Fruit fly (Drosophila melanogaster) whole organism, adult: ENCODE results near the gene CG14005.

ENCODE experiments used
- CG11617 ChIP-seq: fragments of 200-800 bp; sonication (Bioruptor generic); optimal IDR thresholded peaks from 2 replicates; lab custom pipeline; 2017; ENCODE audit warnings: mild to moderate bottlenecking, missing biosample characterization, missing genetic modification reagents, missing genetic modification characterization
- CG12768 ChIP-seq: fragments of 200-800 bp; sonication (Bioruptor generic); optimal IDR thresholded peaks from 2 replicates; lab custom pipeline; 2017; ENCODE audit warnings: missing biosample characterization, missing genetic modification characterization, mild to moderate bottlenecking, moderate library complexity, missing genetic modification reagents
- CG14711 ChIP-seq: fragments of 200-800 bp; sonication (Bioruptor generic); optimal IDR thresholded peaks from 2 replicates; lab custom pipeline; 2018; ENCODE audit warnings: missing biosample characterization, mild to moderate bottlenecking, missing genetic modification characterization, moderate library complexity
- CG1620 ChIP-seq: fragments of 200-800 bp; sonication (Bioruptor generic); optimal IDR thresholded peaks from 2 replicates; lab custom pipeline; 2016; ENCODE audit warnings: missing biosample characterization, missing genetic modification characterization
- CG33017 ChIP-seq: fragments of 200-800 bp; sonication (Bioruptor generic); optimal IDR thresholded peaks from 2 replicates; lab custom pipeline; 2018; ENCODE audit warnings: missing biosample characterization, mild to moderate bottlenecking, missing genetic modification characterization, moderate library complexity
- CG5204 ChIP-seq: fragments of 200-800 bp; sonication (Bioruptor generic); optimal IDR thresholded peaks from 2 replicates; lab custom pipeline; 2016; ENCODE audit warnings: missing biosample characterization, missing genetic modification characterization
- CG7045 ChIP-seq: fragments of 200-800 bp; sonication (Bioruptor generic); optimal IDR thresholded peaks from 2 replicates; lab custom pipeline; 2017; ENCODE audit warnings: missing biosample characterization, mild to moderate bottlenecking, missing genetic modification characterization
- CG7101 ChIP-seq: fragments of 200-800 bp; sonication (Bioruptor generic); optimal IDR thresholded peaks from 2 replicates; lab custom pipeline; 2018; ENCODE audit warnings: missing biosample characterization, mild to moderate bottlenecking, missing genetic modification characterization, moderate library complexity
- Clk ChIP-seq: fragments of 200-800 bp; sonication (Bioruptor generic); optimal IDR thresholded peaks from 2 replicates; lab custom pipeline; 2017; ENCODE audit warnings: missing biosample characterization, missing genetic modification characterization
- Crg-1 ChIP-seq: fragments of 200-800 bp; sonication (Bioruptor generic); optimal IDR thresholded peaks from 2 replicates; lab custom pipeline; 2016; ENCODE audit warnings: missing biosample characterization, missing genetic modification characterization
- Hr96 ChIP-seq: fragments of 200-800 bp; sonication (Bioruptor generic); optimal IDR thresholded peaks from 2 replicates; lab custom pipeline; 2016; ENCODE audit warnings: missing biosample characterization, missing genetic modification characterization
- Mnt ChIP-seq: fragments of 200-800 bp; sonication (Bioruptor generic); optimal IDR thresholded peaks from 2 replicates; lab custom pipeline; 2016; ENCODE audit warnings: missing biosample characterization, mild to moderate bottlenecking, missing genetic modification characterization
- bab1 ChIP-seq: fragments of 200-800 bp; sonication (Bioruptor generic); optimal IDR thresholded peaks from 3 replicates; lab custom pipeline; 2019; ENCODE audit warnings: missing biosample characterization, mild to moderate bottlenecking, missing genetic modification characterization, moderate library complexity
- cic ChIP-seq: fragments of 200-800 bp; sonication (Bioruptor generic); optimal IDR thresholded peaks from 2 replicates; lab custom pipeline; 2017; ENCODE audit warnings: missing biosample characterization, mild to moderate bottlenecking, missing genetic modification characterization, moderate library complexity
- cnc ChIP-seq, 2 experiments: fragments of >200 bp; optimal IDR thresholded peaks; 2 replicates each; lab custom pipeline; 2017
- kay ChIP-seq: fragments of 200-800 bp; sonication (Bioruptor generic); peaks from one replicate; lab custom pipeline; 2016; ENCODE audit warnings: missing biosample characterization, missing genetic modification characterization, borderline replicate concordance
- ovo ChIP-seq: fragments of 200-800 bp; sonication (Bioruptor generic); optimal IDR thresholded peaks from 2 replicates; lab custom pipeline; 2016; ENCODE audit warnings: missing biosample characterization, missing genetic modification characterization
- pad ChIP-seq: fragments of 200-800 bp; sonication (Bioruptor generic); optimal IDR thresholded peaks from 3 replicates; lab custom pipeline; 2017; ENCODE audit warnings: missing biosample characterization, missing genetic modification characterization, mild to moderate bottlenecking, moderate library complexity, missing genetic modification reagents
- tj ChIP-seq: fragments of 200-800 bp; sonication (Bioruptor generic); optimal IDR thresholded peaks from 3 replicates; lab custom pipeline; 2017; ENCODE audit warnings: missing biosample characterization, mild to moderate bottlenecking, missing genetic modification characterization, moderate library complexity
- toe ChIP-seq: fragments of 200-800 bp; sonication (Bioruptor generic); optimal IDR thresholded peaks from 2 replicates; lab custom pipeline; 2016; ENCODE audit warnings: missing biosample characterization, missing genetic modification characterization

Gene CG14005

dm6 chr2L:5795192-5795591, 6.6 kb downstream of the CG14005 start:
- TF ChIP-seq pad (GFP tag; lab: Kevin White, UChicago): no peak
- no peak for TF ChIP-seq ovo (GFP tag; lab: Kevin White, UChicago)
- no peak for TF ChIP-seq Hr96 (GFP tag; lab: Kevin White, UChicago)
- TF ChIP-seq cnc (optimal IDR thresholded peaks at IDR 0.05; lab: Kevin White, UChicago): no peak
- no peak for TF ChIP-seq CG7045
- no peak for TF ChIP-seq Crg-1 (GFP tag; lab: Kevin White, UChicago)
- no peak for TF ChIP-seq Mnt (GFP tag; lab: Kevin White, UChicago)
- TF ChIP-seq CG1620 (GFP tag; lab: Kevin White, UChicago): no peak

dm6 chr2L:5793098-5793497, 8.7 kb downstream of the CG14005 start:
- TF ChIP-seq tj (GFP tag; lab: Kevin White, UChicago) (no peak), cic (GFP tag; lab: Kevin White, UChicago) (no peak), CG12768 (GFP tag; lab: Kevin White, UChicago) (no peak), Hr96 (GFP tag; lab: Kevin White, UChicago) (no peak), CG11617 (GFP tag; lab: Kevin White, UChicago) (no peak), toe (no peak), cnc (optimal IDR thresholded peaks at IDR 0.05; lab: Kevin White, UChicago) (no peak), CG33017 (tag; lab: Kevin White, UChicago) (no peak)

dm6 chr2L:5790799-5791526, 10.8 kb downstream of the CG14005 start:
- TF ChIP-seq CG7101 (tag; lab: Kevin White, UChicago) (no peak), kay (GFP tag; lab: Kevin White, UChicago) (peak; percentile 8)

- TF ChIP-seq Crg-1 (GFP tag; lab: Kevin White, UChicago) (no peak), Clk (no peak), kay (GFP tag; lab: Kevin White, UChicago) (no peak), Mnt (GFP tag; lab: Kevin White, UChicago) (no peak), CG11617 (GFP tag; lab: Kevin White, UChicago) (no peak), CG7045 (no peak), pad (GFP tag; lab: Kevin White, UChicago) (no peak), cnc (optimal IDR thresholded peaks at IDR 0.05; lab: Kevin White, UChicago) (no peak), Hr96 (GFP tag; lab: Kevin White, UChicago) (no peak), CG1620 (GFP tag; lab: Kevin White, UChicago) (no peak), tj (GFP tag; lab: Kevin White, UChicago) (no peak), CG33017 (tag; lab: Kevin White, UChicago) (no peak)
Observed at dm6 chr2L:5789268-5789667, 12.5 kb downstream of the CG14005 start.

dm6 chr2L:5783731-5784130, 18.0 kb downstream of the CG14005 start, which contains the start of gene CG31913:
Gene CG31913, plus strand, starts transcription at chr2L:5784031.
- TF ChIP-seq CG5204 (GFP tag; lab: Kevin White, UChicago) (no peak), CG1620 (GFP tag; lab: Kevin White, UChicago) (no peak), cnc (optimal IDR thresholded peaks at IDR 0.05; lab: Kevin White, UChicago) (no peak), toe (no peak), ovo (GFP tag; lab: Kevin White, UChicago) (no peak), Hr96 (GFP tag; lab: Kevin White, UChicago) (no peak), Mnt (GFP tag; lab: Kevin White, UChicago) (no peak), kay (GFP tag; lab: Kevin White, UChicago) (no peak), CG7101 (tag; lab: Kevin White, UChicago) (no peak), Crg-1 (GFP tag; lab: Kevin White, UChicago) (no peak), CG33017 (tag; lab: Kevin White, UChicago) (no peak), CG14711 (tag; lab: Kevin White, UChicago) (no peak), CG11617 (GFP tag; lab: Kevin White, UChicago) (no peak), cic (GFP tag; lab: Kevin White, UChicago) (no peak), pad (GFP tag; lab: Kevin White, UChicago) (no peak), CG7045 (no peak)

- TF ChIP-seq pad (GFP tag; lab: Kevin White, UChicago): no peak
- no peak for TF ChIP-seq Hr96 (GFP tag; lab: Kevin White, UChicago)
- TF ChIP-seq cic (GFP tag; lab: Kevin White, UChicago): no peak
- no peak for TF ChIP-seq cnc (optimal IDR thresholded peaks at IDR 0.05; lab: Kevin White, UChicago)
- no peak for TF ChIP-seq ovo (GFP tag; lab: Kevin White, UChicago)
- TF ChIP-seq CG11617 (GFP tag; lab: Kevin White, UChicago): no peak
Observed at dm6 chr2L:5782866-5783265, 18.9 kb downstream of the CG14005 start.

dm6 chr2L:5781181-5781580, 20.6 kb downstream of the CG14005 start:
- no peak for TF ChIP-seq CG7045
- TF ChIP-seq CG1620 (GFP tag; lab: Kevin White, UChicago): no peak
- TF ChIP-seq bab1 (GFP tag; lab: Kevin White, UChicago): no peak
- TF ChIP-seq CG33017 (tag; lab: Kevin White, UChicago): no peak
- no peak for TF ChIP-seq Clk
